Fruit fly (Drosophila melanogaster) whole organism, adult: ENCODE results near the gene CG33721.

Source experiments
- CG14711 ChIP-seq: fragments of 200-800 bp; sonication (Bioruptor generic); optimal IDR thresholded peaks from 2 replicates; lab custom pipeline; 2018; ENCODE audit warnings: missing biosample characterization, mild to moderate bottlenecking, missing genetic modification characterization, moderate library complexity
- CG1620 ChIP-seq: fragments of 200-800 bp; sonication (Bioruptor generic); optimal IDR thresholded peaks from 2 replicates; lab custom pipeline; 2016; ENCODE audit warnings: missing biosample characterization, missing genetic modification characterization
- CG5204 ChIP-seq: fragments of 200-800 bp; sonication (Bioruptor generic); optimal IDR thresholded peaks from 2 replicates; lab custom pipeline; 2016; ENCODE audit warnings: missing biosample characterization, missing genetic modification characterization
- CG7045 ChIP-seq: fragments of 200-800 bp; sonication (Bioruptor generic); optimal IDR thresholded peaks from 2 replicates; lab custom pipeline; 2017; ENCODE audit warnings: missing biosample characterization, mild to moderate bottlenecking, missing genetic modification characterization
- Crg-1 ChIP-seq: fragments of 200-800 bp; sonication (Bioruptor generic); optimal IDR thresholded peaks from 2 replicates; lab custom pipeline; 2016; ENCODE audit warnings: missing biosample characterization, missing genetic modification characterization
- Mnt ChIP-seq: fragments of 200-800 bp; sonication (Bioruptor generic); optimal IDR thresholded peaks from 2 replicates; lab custom pipeline; 2016; ENCODE audit warnings: missing biosample characterization, mild to moderate bottlenecking, missing genetic modification characterization
- cic ChIP-seq: fragments of 200-800 bp; sonication (Bioruptor generic); optimal IDR thresholded peaks from 2 replicates; lab custom pipeline; 2017; ENCODE audit warnings: missing biosample characterization, mild to moderate bottlenecking, missing genetic modification characterization, moderate library complexity
- pad ChIP-seq: fragments of 200-800 bp; sonication (Bioruptor generic); optimal IDR thresholded peaks from 3 replicates; lab custom pipeline; 2017; ENCODE audit warnings: missing biosample characterization, missing genetic modification characterization, mild to moderate bottlenecking, moderate library complexity, missing genetic modification reagents

dm6 chr3R:22368077-22368776 is 37.4 kb downstream of the CG33721 start:
- no peak for TF ChIP-seq CG14711
- no peak for TF ChIP-seq CG5204
- TF ChIP-seq CG1620 (GFP tag; lab: Kevin White, UChicago): no peak
- no peak for TF ChIP-seq Mnt (GFP tag; lab: Kevin White, UChicago)
- peak; percentile 83 for TF ChIP-seq cic (GFP tag; lab: Kevin White, UChicago)
- TF ChIP-seq CG7045 (GFP tag; lab: Kevin White, UChicago): peak; percentile 24
- no peak for TF ChIP-seq pad (GFP tag; lab: Kevin White, UChicago)
- no peak for TF ChIP-seq Crg-1 (GFP tag; lab: Kevin White, UChicago)
